Fruit fly (Drosophila melanogaster) whole organism, prepupa: Measurements from ENCODE around the gene CG8064.

Experiments used
- Blimp-1 ChIP-seq: fragments of 200-800 bp; sonication (Bioruptor generic); optimal IDR thresholded peaks from 3 replicates; lab custom pipeline; 2017; ENCODE audit warnings: missing biosample characterization, missing genetic modification characterization, mild to moderate bottlenecking, moderate library complexity, missing genetic modification reagents
- CG10631 ChIP-seq: fragments of 200-800 bp; sonication (Bioruptor generic); optimal IDR thresholded peaks from 2 replicates; lab custom pipeline; 2016; ENCODE audit warnings: missing biosample characterization, missing genetic modification characterization
- CG11294 ChIP-seq: fragments of 200-800 bp; sonication (Bioruptor generic); IDR thresholded peaks from 2 replicates; pipeline ENCODE4 v1.3.6; 2022; ENCODE audit warnings: missing biosample characterization, missing genetic modification characterization
- CG11762 ChIP-seq: fragments of 200-800 bp; sonication (Bioruptor generic); optimal IDR thresholded peaks from 3 replicates; lab custom pipeline; 2016; ENCODE audit warnings: missing biosample characterization, missing genetic modification characterization; ENCODE audit not compliant: insufficient read depth
- CG11902 ChIP-seq: fragments of 200-800 bp; sonication (Bioruptor generic); optimal IDR thresholded peaks from 3 replicates; lab custom pipeline; 2016; ENCODE audit warnings: missing biosample characterization, missing genetic modification characterization
- CG15336 ChIP-seq: fragments of 200-800 bp; sonication (Bioruptor generic); IDR thresholded peaks from 2 replicates; pipeline ENCODE4 v1.3.6; 2022; ENCODE audit warnings: missing biosample characterization, missing genetic modification characterization
- CG1621 ChIP-seq: fragments of 200-800 bp; sonication (Bioruptor generic); optimal IDR thresholded peaks from 3 replicates; lab custom pipeline; 2018; ENCODE audit warnings: missing biosample characterization, mild to moderate bottlenecking, missing genetic modification characterization
- CG16779 ChIP-seq: fragments of 200-800 bp; sonication (Bioruptor generic); optimal IDR thresholded peaks from 3 replicates; lab custom pipeline; 2017; ENCODE audit warnings: missing biosample characterization, mild to moderate bottlenecking, missing genetic modification characterization
- CG32006 ChIP-seq: fragments of 200-800 bp; sonication (Bioruptor generic); optimal IDR thresholded peaks from 3 replicates; lab custom pipeline; 2017; ENCODE audit warnings: missing biosample characterization, mild to moderate bottlenecking, missing genetic modification characterization
- CG34406 ChIP-seq: fragments of 200-800 bp; sonication (Bioruptor generic); optimal IDR thresholded peaks from 3 replicates; lab custom pipeline; 2016; ENCODE audit warnings: missing biosample characterization, missing genetic modification characterization
- CG3919 ChIP-seq: fragments of 200-800 bp; sonication (Bioruptor generic); optimal IDR thresholded peaks from 3 replicates; lab custom pipeline; 2016; ENCODE audit warnings: missing biosample characterization, missing genetic modification characterization
- CG4318 ChIP-seq: fragments of 200-800 bp; sonication (Bioruptor generic); optimal IDR thresholded peaks from 3 replicates; lab custom pipeline; 2017; ENCODE audit warnings: missing biosample characterization, mild to moderate bottlenecking, missing genetic modification characterization
- CG6163 ChIP-seq: fragments of 200-800 bp; sonication (Bioruptor generic); IDR thresholded peaks from 3 replicates; pipeline ENCODE4 v1.3.6; 2022; ENCODE audit warnings: missing biosample characterization, missing genetic modification characterization
- CG6276 ChIP-seq: fragments of 200-800 bp; sonication (Bioruptor generic); optimal IDR thresholded peaks from 2 replicates; lab custom pipeline; 2017; ENCODE audit warnings: missing biosample characterization, mild to moderate bottlenecking, missing genetic modification characterization
- CG6792 ChIP-seq: fragments of 200-800 bp; sonication (Bioruptor generic); optimal IDR thresholded peaks from 3 replicates; lab custom pipeline; 2016; ENCODE audit warnings: missing biosample characterization, missing genetic modification characterization
- CG6808 ChIP-seq: fragments of 200-800 bp; sonication (Bioruptor generic); optimal IDR thresholded peaks from 3 replicates; lab custom pipeline; 2017; ENCODE audit warnings: missing biosample characterization, missing genetic modification characterization, mild to moderate bottlenecking, moderate library complexity, missing genetic modification reagents
- CG6854 ChIP-seq: fragments of 200-800 bp; sonication (Bioruptor generic); optimal IDR thresholded peaks from 2 replicates; lab custom pipeline; 2017; ENCODE audit warnings: missing biosample characterization, mild to moderate bottlenecking, missing genetic modification characterization
- CG8319 ChIP-seq: fragments of 200-800 bp; sonication (Bioruptor generic); optimal IDR thresholded peaks from 3 replicates; lab custom pipeline; 2016; ENCODE audit warnings: missing biosample characterization, missing genetic modification characterization
- CG8632 ChIP-seq: fragments of 200-800 bp; sonication (Bioruptor generic); optimal IDR thresholded peaks from 3 replicates; lab custom pipeline; 2016; ENCODE audit warnings: missing biosample characterization, missing genetic modification characterization
- CG9139 ChIP-seq: fragments of 200-800 bp; sonication (Bioruptor generic); optimal IDR thresholded peaks from 3 replicates; lab custom pipeline; 2017; ENCODE audit warnings: missing biosample characterization, mild to moderate bottlenecking, missing genetic modification characterization
- Eip75B ChIP-seq: fragments of 200-800 bp; sonication (Bioruptor generic); optimal IDR thresholded peaks from 3 replicates; lab custom pipeline; 2016; ENCODE audit warnings: missing biosample characterization, missing genetic modification characterization
- Eip78C ChIP-seq: fragments of 200-800 bp; sonication (Bioruptor generic); peaks from one replicate; lab custom pipeline; 2016; ENCODE audit warnings: missing biosample characterization, missing genetic modification characterization
- Ets96B ChIP-seq: fragments of 200-800 bp; optimal IDR thresholded peaks from 2 replicates; lab custom pipeline; 2019; ENCODE audit warnings: missing biosample characterization, mild to moderate bottlenecking, missing genetic modification characterization, moderate library complexity
- Gug ChIP-seq: fragments of 200-800 bp; sonication (Bioruptor generic); IDR thresholded peaks from 2 replicates; pipeline ENCODE4 v1.3.6; 2022; ENCODE audit warnings: missing biosample characterization, missing genetic modification characterization
- Hr38 ChIP-seq: sonication (Bioruptor generic); optimal IDR thresholded peaks from 2 replicates; lab custom pipeline; 2016; ENCODE audit warnings: missing biosample characterization, missing genetic modification characterization
- Hr39 ChIP-seq: fragments of 200-800 bp; sonication (Bioruptor generic); optimal IDR thresholded peaks from 2 replicates; lab custom pipeline; 2016; ENCODE audit warnings: missing biosample characterization, missing genetic modification characterization
- Hr4 ChIP-seq: fragments of 200-800 bp; sonication (Bioruptor generic); optimal IDR thresholded peaks from 3 replicates; lab custom pipeline; 2016; ENCODE audit warnings: missing biosample characterization, missing genetic modification characterization
- Lpt ChIP-seq: fragments of 200-800 bp; sonication (Bioruptor generic); optimal IDR thresholded peaks from 3 replicates; lab custom pipeline; 2016; ENCODE audit warnings: missing biosample characterization, missing genetic modification characterization
- Met ChIP-seq: fragments of 200-800 bp; sonication (Bioruptor generic); optimal IDR thresholded peaks from 3 replicates; lab custom pipeline; 2016; ENCODE audit warnings: missing biosample characterization, missing genetic modification characterization
- OdsH ChIP-seq: fragments of 200-800 bp; sonication (Bioruptor generic); optimal IDR thresholded peaks from 3 replicates; lab custom pipeline; 2016; ENCODE audit warnings: missing biosample characterization, missing genetic modification characterization
- Smox ChIP-seq: fragments of 200-800 bp; sonication (Bioruptor generic); optimal IDR thresholded peaks from 3 replicates; lab custom pipeline; 2016; ENCODE audit warnings: missing biosample characterization, missing genetic modification characterization
- Sox102F ChIP-seq: fragments of 200-800 bp; sonication (Bioruptor generic); optimal IDR thresholded peaks from 2 replicates; lab custom pipeline; 2016; ENCODE audit warnings: missing biosample characterization, mild to moderate bottlenecking, missing genetic modification characterization
- Sox14 ChIP-seq: fragments of 200-800 bp; sonication (Bioruptor generic); optimal IDR thresholded peaks from 3 replicates; lab custom pipeline; 2016; ENCODE audit warnings: missing biosample characterization, missing genetic modification characterization
- Sox15 ChIP-seq: fragments of 200-800 bp; sonication (Bioruptor generic); optimal IDR thresholded peaks from 3 replicates; lab custom pipeline; 2016; ENCODE audit warnings: missing biosample characterization, missing genetic modification characterization
- acj6 ChIP-seq: fragments of 200-800 bp; sonication (Bioruptor generic); optimal IDR thresholded peaks from 3 replicates; lab custom pipeline; 2016; ENCODE audit warnings: missing biosample characterization, missing genetic modification characterization
- cyc ChIP-seq: fragments of 200-800 bp; sonication (Bioruptor generic); optimal IDR thresholded peaks from 3 replicates; lab custom pipeline; 2016; ENCODE audit warnings: missing biosample characterization, missing genetic modification characterization
- dac ChIP-seq: fragments of 200-800 bp; sonication (Bioruptor generic); optimal IDR thresholded peaks from 2 replicates; lab custom pipeline; 2017; ENCODE audit warnings: missing biosample characterization, mild to moderate bottlenecking, missing genetic modification characterization
- eg ChIP-seq: fragments of 200-800 bp; sonication (Bioruptor generic); IDR thresholded peaks from 3 replicates; pipeline ENCODE4 v1.3.6; 2022; ENCODE audit warnings: missing biosample characterization, missing genetic modification characterization
- esn ChIP-seq: fragments of 200-800 bp; sonication (Bioruptor generic); optimal IDR thresholded peaks from 2 replicates; lab custom pipeline; 2016; ENCODE audit warnings: missing biosample characterization, mild to moderate bottlenecking, missing genetic modification characterization, moderate library complexity
- fd59A ChIP-seq: fragments of 200-800 bp; sonication (Bioruptor generic); optimal IDR thresholded peaks from 2 replicates; lab custom pipeline; 2017; ENCODE audit warnings: missing biosample characterization, mild to moderate bottlenecking, missing genetic modification characterization, missing genetic modification reagents
- fkh ChIP-seq: fragments of 200-800 bp; sonication (Bioruptor generic); optimal IDR thresholded peaks from 3 replicates; lab custom pipeline; 2017; ENCODE audit warnings: missing biosample characterization, mild to moderate bottlenecking, missing genetic modification characterization, moderate library complexity
- net ChIP-seq: fragments of 200-800 bp; sonication (Bioruptor generic); optimal IDR thresholded peaks from 3 replicates; lab custom pipeline; 2016; ENCODE audit warnings: missing biosample characterization, missing genetic modification characterization
- salr ChIP-seq, 2 experiments: fragments of 200-800 bp; sonication (Bioruptor generic); optimal IDR thresholded peaks; 3 replicates each; lab custom pipeline; 2016 to 2018; ENCODE audit warnings: missing biosample characterization in 2 of 2, missing genetic modification characterization in 2 of 2, mild to moderate bottlenecking in 1 of 2
- spab ChIP-seq: fragments of 200-800 bp; sonication (Bioruptor generic); optimal IDR thresholded peaks from 2 replicates; lab custom pipeline; 2017; ENCODE audit warnings: missing biosample characterization, mild to moderate bottlenecking, missing genetic modification characterization, missing genetic modification reagents
- ss ChIP-seq, 2 experiments: fragments of 200-800 bp; sonication (Bioruptor generic); optimal IDR thresholded peaks; 2 replicates in 1 of 2; 3 replicates in 1 of 2; lab custom pipeline; 2017 to 2018; ENCODE audit warnings: mild to moderate bottlenecking in 2 of 2, missing biosample characterization in 2 of 2, missing genetic modification characterization in 2 of 2, moderate library complexity in 1 of 2
- svp ChIP-seq: fragments of 200-800 bp; sonication (Bioruptor generic); peaks from one replicate; lab custom pipeline; 2016; ENCODE audit warnings: missing biosample characterization, missing genetic modification characterization
- topi ChIP-seq: fragments of 200-800 bp; sonication (Bioruptor generic); optimal IDR thresholded peaks from 3 replicates; lab custom pipeline; 2016; ENCODE audit warnings: missing biosample characterization, missing genetic modification characterization

Gene CG8064

DNA sequence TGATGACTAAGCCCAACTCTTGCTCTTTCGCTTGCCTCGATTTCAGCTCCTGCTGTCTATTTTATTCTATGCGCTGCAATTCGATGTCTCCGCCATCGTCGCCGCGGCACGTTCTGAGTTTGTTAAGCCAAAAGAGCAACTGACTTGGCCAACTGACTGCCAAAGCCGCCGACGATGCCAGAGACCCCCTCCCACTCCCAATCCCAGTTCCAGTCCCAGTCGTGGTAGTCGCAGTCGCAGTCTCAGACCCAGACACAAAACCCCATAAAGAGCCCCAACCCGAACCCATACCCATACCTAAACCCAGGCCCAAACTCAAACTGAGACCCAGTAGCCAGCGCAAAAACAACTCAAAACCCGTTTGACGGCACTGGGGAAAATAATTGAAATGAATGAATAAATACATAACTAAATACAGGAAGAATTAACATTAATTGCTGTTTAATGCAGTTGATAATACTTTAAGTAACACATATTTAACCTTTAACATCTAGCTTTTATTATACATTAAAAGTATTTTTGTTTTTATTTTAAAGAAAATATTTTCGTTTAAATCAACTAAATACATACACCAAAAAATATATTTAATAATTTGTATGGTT lies 27.4 kb downstream of the CG8064 start:
- TF ChIP-seq Sox102F (GFP tag; lab: Kevin White, UChicago) (peak; percentile 5), acj6 (GFP tag; lab: Kevin White, UChicago) (peak; percentile 23), CG1621 (tag; lab: Kevin White, UChicago) (peak; percentile 12), eg (GFP tag; lab: Robert Waterston, UW) (peak; percentile 47; the same call in 2 of the 3 replicates), Blimp-1 (GFP tag; lab: Kevin White, UChicago) (no peak), Hr4 (no peak), Hr38 (GFP tag; lab: Kevin White, UChicago) (no peak), CG8632 (GFP tag; lab: Kevin White, UChicago) (peak; percentile 67), Met (GFP tag; lab: Kevin White, UChicago) (no peak), fkh (GFP tag; lab: Kevin White, UChicago) (no peak), CG6163 (GFP tag; lab: Robert Waterston, UW) (no peak; the same call in 2 of the 3 replicates), CG6808 (GFP tag; lab: Kevin White, UChicago) (no peak), Eip75B (GFP tag; lab: Kevin White, UChicago) (peak; percentile 2), svp (GFP tag; lab: Kevin White, UChicago) (no peak), CG3919 (GFP tag; lab: Kevin White, UChicago) (no peak), Smox (GFP tag; lab: Kevin White, UChicago) (peak; percentile 8), CG10631 (GFP tag; lab: Kevin White, UChicago) (peak; percentile 58), Sox14 (GFP tag; lab: Kevin White, UChicago) (peak; percentile 36), CG6792 (GFP tag; lab: Kevin White, UChicago) (peak; percentile 23), CG6276 (GFP tag; lab: Kevin White, UChicago) (peak; percentile 13), CG4318 (peak; percentile 44), Eip78C (GFP tag; lab: Kevin White, UChicago) (peak; percentile 26), CG32006 (GFP tag; lab: Kevin White, UChicago) (peak; percentile 70), esn (GFP tag; lab: Kevin White, UChicago) (no peak), ss (GFP tag; optimal IDR thresholded peaks at IDR 0.05; lab: Kevin White, UChicago) (peak in 1 of 2 experiments; percentile 27), CG15336 (GFP tag; lab: Robert Waterston, UW) (no peak), CG34406 (peak; percentile 54), Ets96B (tag; lab: Kevin White, UChicago) (peak; percentile 54), OdsH (GFP tag; lab: Kevin White, UChicago) (peak; percentile 27), dac (no peak), spab (GFP tag; lab: Kevin White, UChicago) (peak; percentile 5)

DNA sequence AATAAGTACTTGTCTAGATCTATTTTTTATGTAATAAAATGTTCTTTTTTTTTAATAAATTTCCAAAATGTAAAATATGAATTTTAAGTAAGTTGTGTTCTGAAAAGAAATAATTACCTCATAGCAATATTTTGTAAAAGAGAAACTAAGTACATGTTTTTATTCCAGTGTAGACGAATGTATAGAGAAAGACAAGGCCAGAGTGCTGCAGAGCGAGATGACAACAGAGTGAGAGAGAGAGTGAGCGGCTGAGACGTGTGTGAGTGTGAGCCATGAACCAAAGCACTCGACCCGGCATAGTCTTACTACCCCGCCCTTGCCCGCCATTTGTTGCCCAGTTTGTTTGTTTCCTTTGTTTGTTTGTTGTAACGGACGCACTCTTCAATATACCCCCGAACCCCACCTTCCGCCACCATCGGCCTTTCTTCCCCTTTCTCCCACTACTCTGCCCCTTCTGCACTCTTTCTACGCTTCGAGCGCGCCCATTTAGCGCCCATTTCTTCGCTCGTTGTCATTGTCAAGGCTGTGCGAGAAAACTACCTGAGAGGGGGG lies 28.0 kb downstream of the CG8064 start:
- peak; percentile 36 to 46 for TF ChIP-seq ss (GFP tag; optimal IDR thresholded peaks at IDR 0.05; lab: Kevin White, UChicago)
- peak; percentile 58 to 82 for TF ChIP-seq salr (GFP tag; optimal IDR thresholded peaks at IDR 0.05; lab: Kevin White, UChicago)
- peak; percentile 44 for TF ChIP-seq CG6808 (GFP tag; lab: Kevin White, UChicago)
- peak; percentile 7 for TF ChIP-seq net
- TF ChIP-seq CG11762 (GFP tag; lab: Kevin White, UChicago) = peak; percentile 15
- TF ChIP-seq Hr39 = peak; percentile 27
- no peak for TF ChIP-seq fd59A (GFP tag; lab: Kevin White, UChicago)
- no peak for TF ChIP-seq Gug (GFP tag; lab: Robert Waterston, UW)
- TF ChIP-seq CG9139 (GFP tag; lab: Kevin White, UChicago) = peak; percentile 66
- TF ChIP-seq topi (GFP tag; lab: Kevin White, UChicago) = no peak
- peak; percentile 40 for TF ChIP-seq Sox102F (GFP tag; lab: Kevin White, UChicago)
- no peak for TF ChIP-seq cyc (GFP tag; lab: Kevin White, UChicago)
- no peak for TF ChIP-seq dac
- no peak for TF ChIP-seq CG11902 (GFP tag; lab: Kevin White, UChicago)
- peak; percentile 55 for TF ChIP-seq Lpt (GFP tag; lab: Kevin White, UChicago)
- TF ChIP-seq CG32006 (GFP tag; lab: Kevin White, UChicago) = peak; percentile 62
- TF ChIP-seq spab (GFP tag; lab: Kevin White, UChicago) = peak; percentile 6
- TF ChIP-seq CG6854 = peak; percentile 70
- TF ChIP-seq Ets96B (tag; lab: Kevin White, UChicago) = peak; percentile 51
- peak; percentile 59 for TF ChIP-seq CG10631 (GFP tag; lab: Kevin White, UChicago)
- TF ChIP-seq CG11294 = no peak
- TF ChIP-seq Sox15 = no peak
- TF ChIP-seq Hr38 (GFP tag; lab: Kevin White, UChicago) = no peak
- TF ChIP-seq CG8319 (GFP tag; lab: Kevin White, UChicago) = no peak
- TF ChIP-seq OdsH (GFP tag; lab: Kevin White, UChicago) = peak; percentile 15
- peak; percentile 22 for TF ChIP-seq CG6276 (GFP tag; lab: Kevin White, UChicago)
- TF ChIP-seq CG6163 (GFP tag; lab: Robert Waterston, UW) = peak; percentile 85
- TF ChIP-seq CG16779 (tag; lab: Kevin White, UChicago) = peak; percentile 6
